Fruit fly (Drosophila melanogaster) whole organism, pupa: ENCODE measurements around the gene CG8004.

Source experiments
- CG10348 ChIP-seq: fragments of 200-800 bp; sonication (Bioruptor generic); IDR thresholded peaks from 2 replicates; pipeline ENCODE4 v1.3.6; 2022; ENCODE audit warnings: missing biosample characterization, missing genetic modification characterization
- CG12605 ChIP-seq: fragments of 200-800 bp; sonication (Bioruptor generic); IDR thresholded peaks from 2 replicates; pipeline ENCODE4 v1.3.6; 2022; ENCODE audit warnings: missing biosample characterization, missing genetic modification characterization
- CG13204 ChIP-seq: fragments of 200-800 bp; sonication (Bioruptor generic); optimal IDR thresholded peaks from 2 replicates; lab custom pipeline; 2018; ENCODE audit warnings: missing biosample characterization, mild to moderate bottlenecking, missing genetic modification characterization, moderate library complexity
- CG14655 ChIP-seq: fragments of 200-800 bp; sonication (Bioruptor generic); optimal IDR thresholded peaks from 3 replicates; lab custom pipeline; 2017; ENCODE audit warnings: mild to moderate bottlenecking, missing biosample characterization, missing genetic modification reagents, missing genetic modification characterization
- CG15710 ChIP-seq: fragments of 200-800 bp; sonication (Bioruptor generic); optimal IDR thresholded peaks from 2 replicates; lab custom pipeline; 2018; ENCODE audit warnings: missing biosample characterization, mild to moderate bottlenecking, missing genetic modification characterization, moderate library complexity
- CG17806 ChIP-seq: fragments of 200-800 bp; sonication (Bioruptor generic); optimal IDR thresholded peaks from 2 replicates; lab custom pipeline; 2018; ENCODE audit warnings: missing biosample characterization, mild to moderate bottlenecking, missing genetic modification characterization, moderate library complexity
- CG32121 ChIP-seq: fragments of 200-800 bp; sonication (Bioruptor generic); IDR thresholded peaks from 2 replicates; pipeline ENCODE4 v1.3.6; 2022; ENCODE audit warnings: missing biosample characterization, missing genetic modification characterization
- CG34367 ChIP-seq: fragments of 200-800 bp; sonication (Bioruptor generic); optimal IDR thresholded peaks from 2 replicates; lab custom pipeline; 2018; ENCODE audit warnings: missing biosample characterization, mild to moderate bottlenecking, missing genetic modification characterization
- CG4496 ChIP-seq: fragments of 200-800 bp; sonication (Bioruptor generic); IDR thresholded peaks from 3 replicates; pipeline ENCODE4 v1.3.6; 2022; ENCODE audit warnings: missing biosample characterization, missing genetic modification characterization
- CG8159 ChIP-seq: fragments of 200-800 bp; sonication (Bioruptor generic); optimal IDR thresholded peaks from 3 replicates; lab custom pipeline; 2018; ENCODE audit warnings: missing biosample characterization, mild to moderate bottlenecking, missing genetic modification characterization, moderate library complexity
- CG8301 ChIP-seq: fragments of 200-800 bp; sonication (Bioruptor generic); optimal IDR thresholded peaks from 2 replicates; lab custom pipeline; 2018; ENCODE audit warnings: missing biosample characterization, mild to moderate bottlenecking, missing genetic modification characterization
- CG9948 ChIP-seq: fragments of 200-800 bp; sonication (Bioruptor generic); optimal IDR thresholded peaks from 2 replicates; lab custom pipeline; 2018; ENCODE audit warnings: missing biosample characterization, mild to moderate bottlenecking, missing genetic modification characterization, moderate library complexity
- D1 ChIP-seq: fragments of 200-800 bp; sonication (Bioruptor generic); optimal IDR thresholded peaks from 2 replicates; lab custom pipeline; 2018; ENCODE audit warnings: missing biosample characterization, mild to moderate bottlenecking, missing genetic modification characterization, moderate library complexity
- EcR ChIP-seq: fragments of 200-800 bp; sonication (Bioruptor generic); optimal IDR thresholded peaks from 3 replicates; lab custom pipeline; 2019; ENCODE audit warnings: missing biosample characterization, missing genetic modification characterization, mild to moderate bottlenecking, moderate library complexity, missing genetic modification reagents
- Ets98B ChIP-seq: fragments of 200-800 bp; sonication (Bioruptor generic); IDR thresholded peaks from 2 replicates; pipeline ENCODE4 v1.3.6; 2022; ENCODE audit warnings: missing biosample characterization, missing genetic modification characterization
- Pif1A ChIP-seq: fragments of 200-800 bp; sonication (Bioruptor generic); optimal IDR thresholded peaks from 3 replicates; lab custom pipeline; 2016; ENCODE audit warnings: missing biosample characterization, missing genetic modification characterization
- Pif1B ChIP-seq: fragments of 200-800 bp; sonication (Bioruptor generic); optimal IDR thresholded peaks from 3 replicates; lab custom pipeline; 2016; ENCODE audit warnings: missing biosample characterization, missing genetic modification characterization
- Snoo ChIP-seq: fragments of 200-800 bp; sonication (Bioruptor generic); optimal IDR thresholded peaks from 3 replicates; lab custom pipeline; 2017; ENCODE audit warnings: missing biosample characterization, mild to moderate bottlenecking, missing genetic modification characterization, inconsistent platforms
- fd96Ca ChIP-seq: fragments of 200-800 bp; sonication (Bioruptor generic); IDR thresholded peaks from 3 replicates; pipeline ENCODE4 v1.3.6; 2022; ENCODE audit warnings: missing biosample characterization, missing genetic modification characterization
- gl ChIP-seq: fragments of 200-800 bp; sonication (Bioruptor generic); optimal IDR thresholded peaks from 2 replicates; lab custom pipeline; 2018; ENCODE audit warnings: missing biosample characterization, mild to moderate bottlenecking, missing genetic modification characterization
- rn ChIP-seq: fragments of 200-800 bp; sonication (Bioruptor generic); IDR thresholded peaks from 2 replicates; pipeline ENCODE4 v1.3.6; 2022; ENCODE audit warnings: missing biosample characterization, missing genetic modification characterization

CG8004 gene

dm6 chr3L:19908201-19909127 is 19.8 kb downstream of the CG8004 start:
- TF ChIP-seq CG4496 (peak; percentile 19; the same call in 1 of the 3 replicates), CG8159 (tag; lab: Kevin White, UChicago) (no peak), Pif1A (no peak), CG15710 (tag; lab: Kevin White, UChicago) (no peak), EcR (peak; percentile 18), CG9948 (no peak), gl (no peak), CG8301 (no peak), Pif1B (no peak), rn (no peak), CG10348 (GFP tag; lab: Robert Waterston, UW) (no peak), CG13204 (GFP tag; lab: Kevin White, UChicago) (no peak), CG32121 (GFP tag; lab: Robert Waterston, UW) (peak; percentile 62; the same call in 1 of the 2 replicates), CG17806 (tag; lab: Kevin White, UChicago) (no peak), Ets98B (GFP tag; lab: Robert Waterston, UW) (peak; percentile 28; the same call in 1 of the 2 replicates), CG14655 (no peak), fd96Ca (GFP tag; lab: Robert Waterston, UW) (no peak), CG34367 (no peak), CG12605 (GFP tag; lab: Robert Waterston, UW) (peak; percentile 7; the same call in 1 of the 2 replicates), Snoo (tag; lab: Kevin White, UChicago) (no peak), D1 (no peak)

- peak; percentile 29; the same call in 1 of the 3 replicates for TF ChIP-seq CG4496
- no peak for TF ChIP-seq Pif1A
- TF ChIP-seq CG8301 = no peak
- no peak for TF ChIP-seq CG15710 (tag; lab: Kevin White, UChicago)
- TF ChIP-seq, all 21 proteins: peak for 1
Observed at dm6 chr3L:19907706-19908070, 20.6 kb downstream of the CG8004 start.

- TF ChIP-seq gl (no peak), CG14655 (no peak), CG8159 (tag; lab: Kevin White, UChicago) (no peak), CG12605 (GFP tag; lab: Robert Waterston, UW) (no peak), CG8301 (no peak), Pif1B (no peak)
Observed at dm6 chr3L:19906780-19907705, 21.3 kb downstream of the CG8004 start.

- TF ChIP-seq CG14655 = no peak
- TF ChIP-seq rn = no peak
- TF ChIP-seq Pif1A = no peak
- 0 out of 2 replicates have a peak, but pooled peaks have one; percentile 36 for TF ChIP-seq CG12605 (GFP tag; lab: Robert Waterston, UW)
Observed at dm6 chr3L:19906148-19906752, 22.1 kb downstream of the CG8004 start.

dm6 chr3L:19905427-19905826 is 22.9 kb downstream of the CG8004 start:
- peak; percentile 28 for TF ChIP-seq Pif1A
- no peak for TF ChIP-seq CG34367
- no peak for TF ChIP-seq rn
- TF ChIP-seq Ets98B (GFP tag; lab: Robert Waterston, UW) = 0 out of 2 replicates have a peak, but pooled peaks have one; percentile 29
- TF ChIP-seq CG4496 = peak; percentile 65; the same call in 2 of the 3 replicates
- TF ChIP-seq gl = no peak
- no peak for TF ChIP-seq CG9948
- peak; percentile 11; the same call in 1 of the 2 replicates for TF ChIP-seq CG12605 (GFP tag; lab: Robert Waterston, UW)
- TF ChIP-seq CG14655 = no peak
- TF ChIP-seq CG8159 (tag; lab: Kevin White, UChicago) = peak; percentile 32
- TF ChIP-seq CG17806 (tag; lab: Kevin White, UChicago) = no peak
- peak; percentile 16 for TF ChIP-seq Pif1B
- TF ChIP-seq CG15710 (tag; lab: Kevin White, UChicago) = peak; percentile 8
- no peak for TF ChIP-seq D1
- TF ChIP-seq CG13204 (GFP tag; lab: Kevin White, UChicago) = no peak
- TF ChIP-seq CG8301 = no peak
- no peak for TF ChIP-seq CG32121 (GFP tag; lab: Robert Waterston, UW)
- TF ChIP-seq Snoo (tag; lab: Kevin White, UChicago) = no peak
- TF ChIP-seq EcR = no peak
- peak; percentile 41; the same call in 1 of the 3 replicates for TF ChIP-seq fd96Ca (GFP tag; lab: Robert Waterston, UW)
- no peak for TF ChIP-seq CG10348 (GFP tag; lab: Robert Waterston, UW)
